Fruit fly (Drosophila melanogaster) whole organism, embryonic: ENCODE results near the gene Oatp33Eb.

Experiments used
- Atf6 ChIP-seq: fragments of 200-800 bp; sonication (Bioruptor generic); IDR thresholded peaks from 2 replicates; pipeline ENCODE4 v1.3.6; 2022; ENCODE audit warnings: missing biosample characterization, missing genetic modification characterization
- B-H2 ChIP-seq: fragments of 200-800 bp; sonication (Bioruptor generic); optimal IDR thresholded peaks from 2 replicates; lab custom pipeline; 2018; ENCODE audit warnings: missing biosample characterization, mild to moderate bottlenecking, missing genetic modification characterization
- CG11247 ChIP-seq: fragments of 200-800 bp; sonication (Bioruptor generic); IDR thresholded peaks from 2 replicates; pipeline ENCODE4 v1.3.6; 2022; ENCODE audit warnings: missing biosample characterization, missing genetic modification characterization
- CG1233 ChIP-seq: fragments of 200-800 bp; sonication (Bioruptor generic); optimal IDR thresholded peaks from 4 replicates; lab custom pipeline; 2018; ENCODE audit warnings: missing biosample characterization, mild to moderate bottlenecking, missing genetic modification characterization
- CG12391 ChIP-seq: fragments of 200-800 bp; sonication (Bioruptor generic); optimal IDR thresholded peaks from 3 replicates; lab custom pipeline; 2018; ENCODE audit warnings: missing biosample characterization, mild to moderate bottlenecking, missing genetic modification characterization, moderate library complexity
- CG18011 ChIP-seq: fragments of 200-800 bp; sonication (Bioruptor generic); optimal IDR thresholded peaks from 2 replicates; lab custom pipeline; 2017; ENCODE audit warnings: missing biosample characterization, missing genetic modification characterization, mild to moderate bottlenecking, moderate library complexity, missing genotype
- CG3407 ChIP-seq: fragments of 200-800 bp; sonication (Bioruptor generic); optimal IDR thresholded peaks from 2 replicates; lab custom pipeline; 2018; ENCODE audit warnings: missing biosample characterization, mild to moderate bottlenecking, missing genetic modification characterization
- CG34422 ChIP-seq: fragments of 200-800 bp; sonication (Bioruptor generic); IDR thresholded peaks from 3 replicates; pipeline ENCODE4 v1.3.6; 2022; ENCODE audit warnings: missing biosample characterization, missing genetic modification characterization
- CG3847 ChIP-seq: fragments of 200-800 bp; sonication (Bioruptor generic); IDR thresholded peaks from 2 replicates; pipeline ENCODE4 v1.3.6; 2022; ENCODE audit warnings: missing biosample characterization, missing genetic modification characterization
- CG4282 ChIP-seq: fragments of 200-800 bp; sonication (Bioruptor generic); optimal IDR thresholded peaks from 2 replicates; lab custom pipeline; 2016; ENCODE audit warnings: missing biosample characterization, missing genetic modification characterization
- CG4820 ChIP-seq: fragments of 200-800 bp; sonication (Bioruptor generic); optimal IDR thresholded peaks from 3 replicates; lab custom pipeline; 2016; ENCODE audit warnings: missing biosample characterization, missing genetic modification characterization
- CG6683 ChIP-seq: fragments of 200-800 bp; sonication (Bioruptor generic); optimal IDR thresholded peaks from 2 replicates; lab custom pipeline; 2017; ENCODE audit warnings: missing biosample characterization, mild to moderate bottlenecking, missing genetic modification characterization, missing genetic modification reagents
- CG6765 ChIP-seq: fragments of 200-800 bp; sonication (Bioruptor generic); optimal IDR thresholded peaks from 3 replicates; lab custom pipeline; 2017; ENCODE audit warnings: missing biosample characterization, mild to moderate bottlenecking, missing genetic modification characterization
- CG7271 ChIP-seq: fragments of 200-800 bp; sonication (Bioruptor generic); optimal IDR thresholded peaks from 2 replicates; lab custom pipeline; 2018; ENCODE audit warnings: missing biosample characterization, mild to moderate bottlenecking, missing genetic modification characterization, moderate library complexity
- CG7372 ChIP-seq: fragments of 200-800 bp; sonication (Bioruptor generic); IDR thresholded peaks from 2 replicates; pipeline ENCODE4 v1.3.6; 2022; ENCODE audit warnings: missing biosample characterization, missing genetic modification characterization
- Camta ChIP-seq: fragments of 200-800 bp; sonication (Bioruptor generic); optimal IDR thresholded peaks from 2 replicates; lab custom pipeline; 2016; ENCODE audit warnings: missing biosample characterization, missing genetic modification characterization
- D ChIP-seq, 2 experiments: fragments of 200-800 bp in 1 of 2; fragments of >200 bp in 1 of 2; sonication (Bioruptor generic) in 1 of 2; optimal IDR thresholded peaks; 2 replicates in 1 of 2; 3 replicates in 1 of 2; lab custom pipeline; 2017; ENCODE audit warnings: mild to moderate bottlenecking in 1 of 2, missing biosample characterization in 1 of 2, missing genetic modification characterization in 1 of 2, missing genetic modification reagents in 1 of 2
- Dbx ChIP-seq: fragments of 200-800 bp; sonication (Bioruptor generic); IDR thresholded peaks from 3 replicates; pipeline ENCODE4 v1.3.6; 2022; ENCODE audit warnings: missing biosample characterization, missing genetic modification characterization
- E2f1 ChIP-seq: fragments of 200-800 bp; sonication (Bioruptor generic); IDR thresholded peaks from 2 replicates; pipeline ENCODE4 v1.3.6; 2022; ENCODE audit warnings: missing biosample characterization, missing genetic modification characterization
- Gsc ChIP-seq: fragments of 200-800 bp; sonication (Bioruptor generic); IDR thresholded peaks from 2 replicates; pipeline ENCODE4 v1.3.6; 2022; ENCODE audit warnings: missing biosample characterization, missing genetic modification characterization
- HLHmδ ChIP-seq: fragments of 200-800 bp; sonication (Bioruptor generic); optimal IDR thresholded peaks from 2 replicates; lab custom pipeline; 2018; ENCODE audit warnings: missing biosample characterization, mild to moderate bottlenecking, missing genetic modification characterization, moderate library complexity
- Myb ChIP-seq: fragments of 200-800 bp; sonication (Bioruptor generic); optimal IDR thresholded peaks from 2 replicates; lab custom pipeline; 2016; ENCODE audit warnings: missing biosample characterization, missing genetic modification characterization
- Optix ChIP-seq: fragments of 200-800 bp; sonication (Bioruptor generic); IDR thresholded peaks from 3 replicates; pipeline ENCODE4 v1.3.6; 2022; ENCODE audit warnings: missing biosample characterization, missing genetic modification characterization
- Poxn ChIP-seq: fragments of 200-800 bp; sonication (Bioruptor generic); IDR thresholded peaks from 2 replicates; pipeline ENCODE4 v1.3.6; 2022; ENCODE audit warnings: missing biosample characterization, missing genetic modification characterization
- Ssrp ChIP-seq: fragments of 200-800 bp; sonication (Bioruptor generic); optimal IDR thresholded peaks from 2 replicates; lab custom pipeline; 2018; ENCODE audit warnings: missing biosample characterization, mild to moderate bottlenecking, missing genetic modification characterization, moderate library complexity
- Taf1 ChIP-seq: fragments of 200-800 bp; sonication (Bioruptor generic); IDR thresholded peaks from 2 replicates; pipeline ENCODE4 v1.3.6; 2022; ENCODE audit warnings: missing biosample characterization, missing genetic modification characterization
- Tbp ChIP-seq: fragments of >200 bp; optimal IDR thresholded peaks from 2 replicates; lab custom pipeline; 2018; ENCODE audit warnings: missing biosample characterization, missing genetic modification characterization
- al ChIP-seq: fragments of 200-800 bp; sonication (Bioruptor generic); IDR thresholded peaks from 2 replicates; pipeline ENCODE4 v1.3.6; 2022; ENCODE audit warnings: missing biosample characterization, missing genetic modification characterization
- ase ChIP-seq: fragments of 200-800 bp; sonication (Bioruptor generic); IDR thresholded peaks from 3 replicates; pipeline ENCODE4 v1.3.6; 2022; ENCODE audit warnings: missing biosample characterization, missing genetic modification characterization
- bbx ChIP-seq: fragments of 200-800 bp; sonication (Bioruptor generic); IDR thresholded peaks from 2 replicates; pipeline ENCODE4 v1.3.6; 2022; ENCODE audit warnings: missing biosample characterization, missing genetic modification characterization; ENCODE audit not compliant: partially characterized antibody
- br ChIP-seq: fragments of >200 bp; optimal IDR thresholded peaks from 2 replicates; lab custom pipeline; 2017
- cg ChIP-seq: fragments of 200-800 bp; sonication (Bioruptor generic); optimal IDR thresholded peaks from 3 replicates; lab custom pipeline; 2019; ENCODE audit warnings: missing biosample characterization, mild to moderate bottlenecking, missing genetic modification characterization, moderate library complexity
- dm ChIP-seq: fragments of 200-800 bp; sonication (Bioruptor generic); optimal IDR thresholded peaks from 3 replicates; lab custom pipeline; 2016; ENCODE audit warnings: missing biosample characterization, missing genetic modification characterization
- emc ChIP-seq: fragments of 200-800 bp; sonication (Bioruptor generic); optimal IDR thresholded peaks from 2 replicates; lab custom pipeline; 2016; ENCODE audit warnings: missing biosample characterization, missing genetic modification characterization
- her ChIP-seq: fragments of 200-800 bp; sonication (Bioruptor generic); optimal IDR thresholded peaks from 2 replicates; lab custom pipeline; 2016; ENCODE audit warnings: missing biosample characterization, missing genetic modification characterization
- ken ChIP-seq: fragments of 200-800 bp; sonication (Bioruptor generic); IDR thresholded peaks from 3 replicates; pipeline ENCODE4 v1.3.6; 2022; ENCODE audit warnings: missing biosample characterization, missing genetic modification characterization
- knrl ChIP-seq: fragments of 200-800 bp; sonication (Bioruptor generic); IDR thresholded peaks from 3 replicates; pipeline ENCODE4 v1.3.6; 2022; ENCODE audit warnings: missing biosample characterization, missing genetic modification characterization; ENCODE audit not compliant: partially characterized antibody
- lab ChIP-seq: fragments of 200-800 bp; sonication (Bioruptor generic); optimal IDR thresholded peaks from 3 replicates; lab custom pipeline; 2017; ENCODE audit warnings: missing biosample characterization, missing genetic modification characterization, mild to moderate bottlenecking, moderate library complexity, missing genetic modification reagents
- luna ChIP-seq: fragments of 200-800 bp; sonication (Bioruptor generic); optimal IDR thresholded peaks from 2 replicates; lab custom pipeline; 2016; ENCODE audit warnings: missing biosample characterization, missing genetic modification characterization
- mirr ChIP-seq: fragments of 200-800 bp; sonication (Bioruptor generic); optimal IDR thresholded peaks from 3 replicates; lab custom pipeline; 2018; ENCODE audit warnings: missing biosample characterization, mild to moderate bottlenecking, missing genetic modification characterization
- nerfin-1 ChIP-seq: fragments of 200-800 bp; sonication (Bioruptor generic); optimal IDR thresholded peaks from 3 replicates; lab custom pipeline; 2019; ENCODE audit warnings: missing biosample characterization, mild to moderate bottlenecking, missing genetic modification characterization, moderate library complexity
- otp ChIP-seq: fragments of 200-800 bp; sonication (Bioruptor generic); IDR thresholded peaks from 3 replicates; pipeline ENCODE4, ENCODE4 v1.3.6; 2022; ENCODE audit warnings: missing biosample characterization, missing genetic modification characterization
- ranshi ChIP-seq: fragments of 200-800 bp; sonication (Bioruptor generic); IDR thresholded peaks from 2 replicates; pipeline ENCODE4 v1.3.6; 2022; ENCODE audit warnings: missing biosample characterization, missing genetic modification characterization
- sob ChIP-seq: fragments of 200-800 bp; sonication (Bioruptor generic); IDR thresholded peaks from 2 replicates; pipeline ENCODE4 v1.3.6; 2022; ENCODE audit warnings: missing biosample characterization, missing genetic modification characterization
- sqz ChIP-seq: fragments of 200-800 bp; sonication (Bioruptor generic); optimal IDR thresholded peaks from 3 replicates; lab custom pipeline; 2018; ENCODE audit warnings: missing biosample characterization, mild to moderate bottlenecking, missing genetic modification characterization
- tin ChIP-seq: fragments of 200-800 bp; sonication (Bioruptor generic); optimal IDR thresholded peaks from 3 replicates; lab custom pipeline; 2016; ENCODE audit warnings: missing biosample characterization, missing genetic modification characterization
- tna ChIP-seq: fragments of 200-800 bp; sonication (Bioruptor generic); IDR thresholded peaks from 2 replicates; pipeline ENCODE4 v1.3.6; 2022; ENCODE audit warnings: missing biosample characterization, missing genetic modification characterization; ENCODE audit not compliant: partially characterized antibody
- ttk ChIP-seq: fragments of 200-800 bp; sonication (Bioruptor generic); IDR thresholded peaks from 2 replicates; pipeline ENCODE4 v2.1.2; 2022; ENCODE audit warnings: missing biosample characterization, missing genetic modification characterization
- vvl ChIP-seq: fragments of 200-800 bp; sonication (Bioruptor generic); IDR thresholded peaks from 2 replicates; pipeline ENCODE4 v1.3.6; 2022; ENCODE audit warnings: missing biosample characterization, missing genetic modification characterization

The Oatp33Eb gene

DNA sequence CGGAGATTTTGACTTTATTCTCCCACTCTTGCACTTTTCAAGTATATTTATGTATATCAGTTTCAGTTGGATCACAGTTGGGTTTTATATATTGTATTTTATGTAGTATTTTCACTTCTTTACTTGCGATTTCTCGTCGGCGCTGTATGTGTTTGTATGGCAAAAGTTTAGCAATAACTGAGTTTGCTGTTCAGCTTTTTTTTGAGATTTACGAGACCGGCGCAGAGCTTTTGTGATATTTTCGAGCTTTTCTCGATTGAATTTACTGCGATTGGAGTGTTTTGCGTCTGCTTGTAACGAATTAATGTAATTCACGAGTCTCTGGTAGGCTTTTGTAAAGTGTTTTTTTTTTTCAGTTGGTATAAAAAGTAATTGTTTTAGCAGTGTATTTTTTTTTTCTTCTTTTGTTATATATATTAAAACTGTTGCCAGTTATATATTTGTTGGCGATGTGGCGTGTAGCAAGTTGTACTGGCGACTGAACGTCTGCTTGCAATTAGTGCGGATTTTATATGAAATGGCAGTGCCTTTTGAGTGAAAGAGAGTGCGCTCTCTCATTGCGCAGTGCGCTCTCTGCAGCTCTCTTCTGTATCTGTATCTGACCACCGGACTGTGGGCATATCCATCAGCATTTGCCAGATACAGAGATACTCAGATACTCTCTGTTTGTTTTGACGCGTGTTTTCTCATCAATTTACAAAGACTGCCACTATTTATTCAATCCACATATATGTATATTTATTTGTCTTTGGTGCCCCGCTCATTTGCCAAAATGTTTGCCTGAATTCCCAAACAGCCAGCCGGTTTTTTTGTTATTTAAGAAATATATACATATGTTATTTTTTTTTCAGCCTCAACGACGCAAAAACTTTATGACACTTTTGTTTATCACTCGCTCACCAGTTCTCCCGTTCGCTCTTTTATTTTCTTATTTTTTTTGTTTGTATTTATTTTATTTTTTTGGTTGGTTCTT lies 12.8 kb downstream of the Oatp33Eb start (continued):
- TF ChIP-seq Myb (GFP tag; lab: Kevin White, UChicago) (no peak), nerfin-1 (peak; percentile 92), lab (GFP tag; lab: Kevin White, UChicago) (peak; percentile 94), CG3407 (GFP tag; lab: Kevin White, UChicago) (peak; percentile 61), HLHmδ (peak; percentile 58), B-H2 (GFP tag; lab: Kevin White, UChicago) (peak; percentile 92), Camta (GFP tag; lab: Kevin White, UChicago) (no peak), CG6683 (GFP tag; lab: Kevin White, UChicago) (peak; percentile 80), CG7372 (GFP tag; lab: Robert Waterston, UW) (no peak), CG12391 (peak; percentile 20), tin (no peak), sob (GFP tag; lab: Robert Waterston, UW) (no peak; the same call in 1 of the 2 replicates), tna (GFP tag; lab: Robert Waterston, UW) (no peak), CG4282 (no peak), CG7271 (peak; percentile 64), sqz (GFP tag; lab: Kevin White, UChicago) (peak; percentile 92), ase (no peak), Optix (GFP tag; lab: Robert Waterston, UW) (no peak), br (no peak), emc (no peak), CG6765 (peak; percentile 87), Poxn (GFP tag; lab: Robert Waterston, UW) (no peak), Atf6 (GFP tag; lab: Robert Waterston, UW) (peak; percentile 79), CG11247 (GFP tag; lab: Robert Waterston, UW) (peak; percentile 15; the same call in 1 of the 2 replicates), CG1233 (GFP tag; lab: Kevin White, UChicago) (peak; percentile 70), ttk (no peak), ranshi (GFP tag; lab: Robert Waterston, UW) (peak; percentile 46; the same call in 1 of the 2 replicates), D (optimal IDR thresholded peaks at IDR 0.05; lab: Kevin White, UChicago) (no peak), D (GFP tag; optimal IDR thresholded peaks at IDR 0.05; lab: Kevin White, UChicago) (peak; percentile 38), luna (no peak), her (peak; percentile 3), cg (GFP tag; lab: Kevin White, UChicago) (peak; percentile 17), al (GFP tag; lab: Robert Waterston, UW) (no peak), Tbp (GFP tag; lab: Kevin White, UChicago) (peak; percentile 60), E2f1 (no peak), CG34422 (GFP tag; lab: Robert Waterston, UW) (no peak), vvl (GFP tag; lab: Robert Waterston, UW) (peak; percentile 68; the same call in 1 of the 2 replicates), mirr (GFP tag; lab: Kevin White, UChicago) (peak; percentile 96), Gsc (no peak), dm (GFP tag; lab: Kevin White, UChicago) (no peak), ken (GFP tag; lab: Robert Waterston, UW) (no peak), Dbx (GFP tag; lab: Robert Waterston, UW) (peak; percentile 72; the same call in 1 of the 3 replicates), Ssrp (tag; lab: Kevin White, UChicago) (no peak), knrl (no peak), otp (GFP tag; lab: Robert Waterston, UW) (peak; percentile 69; the same call in 1 of the 3 replicates), CG4820 (GFP tag; lab: Kevin White, UChicago) (no peak), Taf1 (GFP tag; lab: Robert Waterston, UW) (no peak), bbx (GFP tag; lab: Robert Waterston, UW) (peak; percentile 57; the same call in 1 of the 2 replicates), CG18011 (peak; percentile 88), CG3847 (GFP tag; lab: Robert Waterston, UW) (0 out of 2 replicates have a peak, but pooled peaks have one; percentile 15)
